Fruit fly (Drosophila melanogaster) whole organism, embryonic: ENCODE results near the gene soti.

ENCODE experiments used
- CG16813 ChIP-seq: fragments of 200-800 bp; sonication (Bioruptor generic); IDR thresholded peaks from 3 replicates; pipeline ENCODE4 v1.3.6; 2022; ENCODE audit warnings: missing biosample characterization, missing genetic modification characterization; ENCODE audit not compliant: partially characterized antibody
- Sox102F ChIP-seq: fragments of 200-800 bp; sonication (Bioruptor generic); optimal IDR thresholded peaks from 2 replicates; lab custom pipeline; 2018; ENCODE audit warnings: missing biosample characterization, mild to moderate bottlenecking, missing genetic modification characterization, moderate library complexity
- al ChIP-seq: fragments of 200-800 bp; sonication (Bioruptor generic); IDR thresholded peaks from 2 replicates; pipeline ENCODE4 v1.3.6; 2022; ENCODE audit warnings: missing biosample characterization, missing genetic modification characterization
- chn ChIP-seq: fragments of 200-800 bp; sonication (Bioruptor generic); optimal IDR thresholded peaks from 2 replicates; lab custom pipeline; 2016; ENCODE audit warnings: missing biosample characterization, missing genetic modification characterization
- insv ChIP-seq, 2 experiments: fragments of 200-800 bp; sonication (Bioruptor generic); optimal IDR thresholded peaks; 3 replicates each; lab custom pipeline; 2016 to 2018; ENCODE audit warnings: missing biosample characterization in 2 of 2, missing genetic modification characterization in 2 of 2
- klu ChIP-seq: fragments of 200-800 bp; sonication (Bioruptor generic); IDR thresholded peaks from 2 replicates; pipeline ENCODE4 v1.3.6; 2022; ENCODE audit warnings: missing biosample characterization, missing genetic modification characterization

- peak; percentile 20 for TF ChIP-seq Sox102F (GFP tag; lab: Kevin White, UChicago)
- no peak for TF ChIP-seq CG16813 (GFP tag; lab: Robert Waterston, UW)
- no peak for TF ChIP-seq insv (GFP tag; optimal IDR thresholded peaks at IDR 0.05; lab: Kevin White, UChicago)
- TF ChIP-seq klu (GFP tag; lab: Robert Waterston, UW) = no peak
- TF ChIP-seq chn = no peak
- no peak for TF ChIP-seq al (GFP tag; lab: Robert Waterston, UW)
These were observed 7.7 kb downstream of the soti start for dm6 chr3R:14373828-14374217.
